Worm (Caenorhabditis elegans) whole organism, L1 larva: ENCODE measurements around the gene F09C12.8.

Source experiments
- C34B4.2 ChIP-seq: sonication (generic microtip); optimal IDR thresholded peaks from 2 replicates; lab custom pipeline; 2017; ENCODE audit warnings: mild to moderate bottlenecking, missing genetic modification characterization, missing compliant biosample characterization
- F16B12.6 ChIP-seq: fragments of 150-350 bp; optimal IDR thresholded peaks from 2 replicates; lab custom pipeline; 2014; ENCODE audit warnings: missing biosample characterization, missing genetic modification characterization
- Y116A8C.19 ChIP-seq: sonication (generic microtip); optimal IDR thresholded peaks from 2 replicates; lab custom pipeline; 2016; ENCODE audit warnings: missing compliant biosample characterization, missing genetic modification characterization, borderline replicate concordance
- alr-1 ChIP-seq: fragments of 200-800 bp; sonication (Bioruptor generic); optimal IDR thresholded peaks from 2 replicates; lab custom pipeline; 2018; ENCODE audit warnings: borderline replicate concordance, mild to moderate bottlenecking, missing genetic modification characterization, missing compliant biosample characterization
- aly-2 ChIP-seq: fragments of 150-350 bp; optimal IDR thresholded peaks from 2 replicates; lab custom pipeline; 2014; ENCODE audit warnings: missing biosample characterization, missing genetic modification characterization
- ama-1 ChIP-seq: fragments of 150-350 bp; optimal IDR thresholded peaks from 2 replicates; lab custom pipeline; 2014
- ceh-63 ChIP-seq: fragments of 200-800 bp; sonication (Bioruptor generic); optimal IDR thresholded peaks from 2 replicates; lab custom pipeline; 2018; ENCODE audit warnings: mild to moderate bottlenecking, missing genetic modification characterization, missing compliant biosample characterization
- ceh-8 ChIP-seq: fragments of 200-800 bp; sonication (Bioruptor generic); optimal IDR thresholded peaks from 2 replicates; lab custom pipeline; 2018; ENCODE audit warnings: mild to moderate bottlenecking, missing genetic modification characterization, moderate library complexity, missing compliant biosample characterization
- ceh-82 ChIP-seq, 3 experiments: fragments of 150-350 bp in 1 of 3; sonication (generic microtip) in 2 of 3; optimal IDR thresholded peaks; 2 replicates each; lab custom pipeline; 2014 to 2017; ENCODE audit warnings: missing biosample characterization in 3 of 3, missing genetic modification characterization in 3 of 3
- ceh-88 ChIP-seq: fragments of 200-800 bp; sonication (Bioruptor generic); IDR thresholded peaks from 2 replicates; pipeline ENCODE4 v1.3.6; 2022; ENCODE audit warnings: missing genetic modification characterization, missing compliant biosample characterization
- ceh-90 ChIP-seq: sonication (generic microtip); optimal IDR thresholded peaks from 2 replicates; lab custom pipeline; 2016; ENCODE audit warnings: missing genetic modification characterization, missing compliant biosample characterization
- ces-1 ChIP-seq: fragments of 150-350 bp; optimal IDR thresholded peaks from 2 replicates; lab custom pipeline; 2014; ENCODE audit warnings: missing biosample characterization, missing genetic modification reagents, missing genetic modification characterization
- efl-3 ChIP-seq: fragments of 200-800 bp; sonication (Bioruptor generic); optimal IDR thresholded peaks from 2 replicates; lab custom pipeline; 2018; ENCODE audit warnings: mild to moderate bottlenecking, missing genetic modification characterization, missing compliant biosample characterization
- egl-13 ChIP-seq: sonication (generic microtip); optimal IDR thresholded peaks from 2 replicates; lab custom pipeline; 2016; ENCODE audit warnings: missing genotype, missing genetic modification reagents, missing genetic modification characterization, missing compliant biosample characterization
- egl-27 ChIP-seq, 2 experiments: fragments of 150-350 bp in 1 of 2; sonication (generic microtip); optimal IDR thresholded peaks; 3 replicates each; lab custom pipeline; 2017 to 2018; ENCODE audit warnings: missing biosample characterization in 2 of 2, missing genetic modification characterization in 2 of 2, missing genetic modification reagents in 2 of 2
- elt-2 ChIP-seq: sonication (generic microtip); optimal IDR thresholded peaks from 2 replicates; lab custom pipeline; 2016; ENCODE audit warnings: missing genetic modification characterization, mild to moderate bottlenecking, inconsistent platforms, missing compliant biosample characterization, missing genetic modification reagents
- elt-3 ChIP-seq, 6 experiments: fragments of 150-350 bp in 1 of 6; sonication (generic microtip); optimal IDR thresholded peaks; 2 replicates each; lab custom pipeline; 2017 to 2018; ENCODE audit warnings: missing biosample characterization in 6 of 6, missing genetic modification characterization in 6 of 6, inconsistent platforms in 1 of 6
- ets-5 ChIP-seq: fragments of 200-800 bp; sonication (Bioruptor generic); IDR thresholded peaks from 2 replicates; pipeline ENCODE4 v1.3.6; 2022; ENCODE audit warnings: missing genetic modification characterization, missing compliant biosample characterization
- fkh-10 ChIP-seq: sonication (generic microtip); optimal IDR thresholded peaks from 2 replicates; lab custom pipeline; 2017; ENCODE audit warnings: missing biosample characterization, missing genetic modification reagents, missing genetic modification characterization
- fkh-8 ChIP-seq: sonication (generic microtip); optimal IDR thresholded peaks from 2 replicates; lab custom pipeline; 2016; ENCODE audit warnings: mild to moderate bottlenecking, missing genetic modification characterization, missing compliant biosample characterization
- fos-1 ChIP-seq: fragments of 150-350 bp; optimal IDR thresholded peaks from 2 replicates; lab custom pipeline; 2014; ENCODE audit warnings: missing biosample characterization, missing genetic modification characterization
- hpl-2 ChIP-seq: fragments of 150-350 bp; optimal IDR thresholded peaks from 2 replicates; lab custom pipeline; 2014; ENCODE audit warnings: missing biosample characterization, missing genetic modification reagents, missing genetic modification characterization
- irx-1 ChIP-seq: sonication (generic microtip); optimal IDR thresholded peaks from 2 replicates; lab custom pipeline; 2016; ENCODE audit warnings: missing genetic modification characterization, missing compliant biosample characterization
- lin-14 ChIP-seq: fragments of 200-800 bp; sonication (Bioruptor generic); optimal IDR thresholded peaks from 2 replicates; lab custom pipeline; 2018; ENCODE audit warnings: mild to moderate bottlenecking, missing genetic modification characterization, moderate library complexity, missing compliant biosample characterization
- lin-15B ChIP-seq: fragments of 150-350 bp; sonication (generic microtip); optimal IDR thresholded peaks from 3 replicates; lab custom pipeline; 2014; ENCODE audit warnings: missing biosample characterization, missing genetic modification characterization
- lin-35 ChIP-seq, 2 experiments: fragments of 150-350 bp; optimal IDR thresholded peaks; 2 replicates each; lab custom pipeline; 2014; ENCODE audit warnings: missing biosample characterization in 2 of 2, missing genetic modification characterization in 2 of 2, missing genetic modification reagents in 2 of 2
- lsy-2 ChIP-seq, 2 experiments: fragments of 150-350 bp; optimal IDR thresholded peaks; 2 replicates each; lab custom pipeline; 2014; ENCODE audit warnings: missing biosample characterization in 2 of 2, missing genetic modification characterization in 2 of 2
- mdl-1 ChIP-seq, 2 experiments: fragments of 150-350 bp; optimal IDR thresholded peaks; 2 replicates each; lab custom pipeline; 2014 to 2017; ENCODE audit warnings: missing biosample characterization in 2 of 2, missing genetic modification characterization in 2 of 2, inconsistent platforms in 1 of 2
- mep-1 ChIP-seq: fragments of 150-350 bp; optimal IDR thresholded peaks from 2 replicates; lab custom pipeline; 2014; ENCODE audit warnings: missing biosample characterization, missing genetic modification characterization
- nhr-20 ChIP-seq: sonication (generic microtip); optimal IDR thresholded peaks from 2 replicates; lab custom pipeline; 2016; ENCODE audit warnings: mild to moderate bottlenecking, missing genetic modification characterization, missing compliant biosample characterization
- nhr-28 ChIP-seq: fragments of 150-350 bp; optimal IDR thresholded peaks from 2 replicates; lab custom pipeline; 2014; ENCODE audit warnings: missing biosample characterization, missing genetic modification characterization
- nhr-47 ChIP-seq: sonication (generic microtip); optimal IDR thresholded peaks from 2 replicates; lab custom pipeline; 2016; ENCODE audit warnings: mild to moderate bottlenecking, missing genetic modification characterization, moderate library complexity, missing compliant biosample characterization
- nhr-71 ChIP-seq: sonication (generic microtip); optimal IDR thresholded peaks from 2 replicates; lab custom pipeline; 2016; ENCODE audit warnings: mild to moderate bottlenecking, missing genetic modification characterization, moderate library complexity, missing compliant biosample characterization
- nhr-77 ChIP-seq: fragments of 150-350 bp; optimal IDR thresholded peaks from 2 replicates; lab custom pipeline; 2014; ENCODE audit warnings: missing biosample characterization, missing genetic modification characterization
- nhr-84 ChIP-seq: sonication (generic microtip); optimal IDR thresholded peaks from 2 replicates; lab custom pipeline; 2017; ENCODE audit warnings: missing biosample characterization, missing genetic modification characterization
- pax-3 ChIP-seq: fragments of 200-800 bp; sonication (Bioruptor generic); optimal IDR thresholded peaks from 2 replicates; lab custom pipeline; 2018; ENCODE audit warnings: mild to moderate bottlenecking, missing genetic modification characterization, moderate library complexity, missing compliant biosample characterization
- sox-4 ChIP-seq: sonication (generic microtip); optimal IDR thresholded peaks from 2 replicates; lab custom pipeline; 2016; ENCODE audit warnings: missing genetic modification characterization, missing compliant biosample characterization
- swsn-7 ChIP-seq: sonication (generic microtip); optimal IDR thresholded peaks from 2 replicates; lab custom pipeline; 2016; ENCODE audit warnings: missing genetic modification characterization, missing compliant biosample characterization
- vab-15 ChIP-seq: sonication (generic microtip); optimal IDR thresholded peaks from 2 replicates; lab custom pipeline; 2017; ENCODE audit warnings: missing genotype, mild to moderate bottlenecking, missing genetic modification characterization, missing compliant biosample characterization
- xbp-1 ChIP-seq: sonication (generic microtip); optimal IDR thresholded peaks from 2 replicates; lab custom pipeline; 2016; ENCODE audit warnings: missing genetic modification characterization, missing compliant biosample characterization
- zag-1 ChIP-seq: fragments of 150-350 bp; optimal IDR thresholded peaks from 2 replicates; lab custom pipeline; 2014; ENCODE audit warnings: missing biosample characterization, missing genetic modification characterization

The F09C12.8 gene

DNA sequence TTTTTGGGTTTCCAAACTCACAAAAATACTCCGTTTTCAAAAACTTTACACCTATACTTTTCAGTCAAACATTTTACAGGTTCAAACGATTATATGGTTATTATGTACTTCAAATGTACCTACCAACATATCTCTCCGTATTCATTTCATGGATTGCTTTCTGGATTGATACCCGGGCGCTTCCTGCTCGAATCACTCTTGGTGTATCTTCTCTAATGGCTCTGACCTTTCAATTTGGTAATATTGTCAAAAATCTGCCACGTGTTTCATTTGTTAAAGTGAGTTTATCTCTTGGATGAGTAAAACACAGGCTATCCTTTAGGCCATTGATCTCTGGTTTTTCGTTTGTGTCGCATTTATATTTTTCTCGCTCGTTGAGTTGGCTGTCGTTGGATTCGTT, 19.6 kb downstream of the F09C12.8 start:
- no peak for TF ChIP-seq nhr-28 (tag; lab: Kevin White, UChicago)
- TF ChIP-seq mdl-1 (tag; optimal IDR thresholded peaks at IDR 0.05; lab: Kevin White, UChicago) = no peak
- no peak for TF ChIP-seq ceh-63 (GFP tag; lab: Kevin White, UChicago)
- no peak for TF ChIP-seq lin-15B (tag; lab: Kevin White, UChicago)
- no peak for TF ChIP-seq zag-1
- no peak for TF ChIP-seq nhr-77 (tag; lab: Kevin White, UChicago)
- TF ChIP-seq egl-13 (tag; lab: Kevin White, UChicago) = no peak

DNA sequence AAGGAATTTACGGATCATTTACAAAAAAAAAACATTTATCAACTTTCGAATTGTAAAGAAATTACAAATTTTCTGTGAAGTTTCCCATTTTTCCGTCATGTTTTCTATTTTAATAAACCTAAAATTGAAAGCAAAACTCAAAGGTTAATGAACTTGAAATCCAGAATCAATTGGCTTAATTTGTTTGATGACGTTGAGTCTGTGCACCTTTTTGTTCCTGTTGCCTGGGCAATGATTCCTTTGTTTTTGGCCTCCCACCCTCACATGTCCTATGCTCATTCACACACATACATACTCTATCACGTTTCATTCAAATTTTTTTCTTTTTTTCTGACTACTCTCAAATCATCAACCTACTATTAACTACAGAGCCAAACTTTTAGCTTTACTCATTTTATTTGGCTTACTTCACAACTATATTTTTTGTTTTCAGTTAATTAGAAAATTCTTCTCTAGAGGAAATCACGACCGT, 24.1 kb downstream of the F09C12.8 start, which contains the start of gene F58A6.2:
F58A6.2 (plus strand) TSS at position 422 of the 472 bp plus-strand sequence.
- TF ChIP-seq swsn-7 (tag; lab: Kevin White, UChicago) (no peak), nhr-71 (peak; percentile 40), sox-4 (no peak), fkh-8 (tag; lab: Kevin White, UChicago) (peak; percentile 66), ets-5 (GFP tag; lab: Robert Waterston, UW) (no peak), irx-1 (no peak), ceh-8 (GFP tag; lab: Kevin White, UChicago) (peak; percentile 71)

DNA sequence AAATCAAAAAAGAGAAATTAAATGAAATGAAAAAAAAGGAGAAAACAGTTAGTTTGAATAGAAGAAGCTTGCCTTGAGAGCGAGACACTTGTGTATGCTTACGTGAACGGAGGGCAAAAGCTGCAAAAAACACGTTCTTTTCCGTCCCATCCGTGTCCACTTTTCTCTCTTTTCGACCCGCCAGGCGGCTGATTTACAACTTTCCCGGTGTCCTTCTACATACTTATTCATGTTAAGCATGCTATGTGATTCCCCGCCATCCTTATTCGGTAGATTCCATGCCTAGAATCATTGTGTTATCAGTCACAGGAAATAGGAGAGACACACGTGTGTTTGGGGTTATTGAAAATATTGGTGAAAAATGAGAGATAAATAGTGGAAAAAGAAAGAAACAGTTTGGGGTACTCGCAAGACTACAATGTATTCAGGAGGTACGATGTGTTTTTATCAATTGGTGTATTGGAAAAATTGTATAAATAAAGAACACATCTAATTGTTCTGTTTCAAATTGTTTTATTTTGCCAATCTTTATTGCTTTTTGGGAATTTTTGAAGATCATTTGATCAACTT, 29.8 kb downstream of the F09C12.8 start, which contains the start of gene nas-29:
nas-29 (minus strand) TSS at position 92 of the 570 bp plus-strand sequence.
- TF ChIP-seq efl-3 (GFP tag; lab: Kevin White, UChicago) (no peak), fos-1 (tag; lab: Kevin White, UChicago) (no peak), xbp-1 (tag; lab: Kevin White, UChicago) (no peak), nhr-47 (tag; lab: Kevin White, UChicago) (no peak), hpl-2 (no peak), ceh-90 (tag; lab: Kevin White, UChicago) (no peak), pax-3 (tag; lab: Kevin White, UChicago) (no peak), Y116A8C.19 (tag; lab: Kevin White, UChicago) (no peak), alr-1 (tag; lab: Kevin White, UChicago) (no peak), mdl-1 (tag; optimal IDR thresholded peaks at IDR 0.05; lab: Kevin White, UChicago) (no peak), ceh-82 (tag; optimal IDR thresholded peaks at IDR 0.05; lab: Kevin White, UChicago) (no peak), ama-1 (lab: Kevin White, UChicago) (no peak), elt-2 (tag; lab: Kevin White, UChicago) (peak; percentile 91), elt-3 (tag; optimal IDR thresholded peaks at IDR 0.05; lab: Kevin White, UChicago) (peak in 1 of 6 experiments; percentile 31), lin-14 (GFP tag; lab: Kevin White, UChicago) (peak; percentile 34), C34B4.2 (tag; lab: Kevin White, UChicago) (no peak), ces-1 (GFP tag; lab: Kevin White, UChicago) (no peak), nhr-20 (tag; lab: Kevin White, UChicago) (peak; percentile 92), ceh-88 (GFP tag; lab: Robert Waterston, UW) (no peak), mep-1 (tag; lab: Kevin White, UChicago) (no peak), vab-15 (tag; lab: Kevin White, UChicago) (no peak), egl-27 (tag; optimal IDR thresholded peaks at IDR 0.05; lab: Kevin White, UChicago) (no peak), ceh-8 (GFP tag; lab: Kevin White, UChicago) (no peak), aly-2 (tag; lab: Kevin White, UChicago) (no peak), nhr-84 (no peak), nhr-71 (no peak), F16B12.6 (tag; lab: Kevin White, UChicago) (no peak), fkh-10 (GFP tag; lab: Kevin White, UChicago) (no peak), lsy-2 (tag; optimal IDR thresholded peaks at IDR 0.05; lab: Kevin White, UChicago) (no peak), lin-35 (GFP tag; optimal IDR thresholded peaks at IDR 0.05; lab: Kevin White, UChicago) (peak in 1 of 2 experiments; percentile 48)
